Worm (Caenorhabditis elegans): ENCODE data around the gene lgc-13.

Gene lgc-13

DNA sequence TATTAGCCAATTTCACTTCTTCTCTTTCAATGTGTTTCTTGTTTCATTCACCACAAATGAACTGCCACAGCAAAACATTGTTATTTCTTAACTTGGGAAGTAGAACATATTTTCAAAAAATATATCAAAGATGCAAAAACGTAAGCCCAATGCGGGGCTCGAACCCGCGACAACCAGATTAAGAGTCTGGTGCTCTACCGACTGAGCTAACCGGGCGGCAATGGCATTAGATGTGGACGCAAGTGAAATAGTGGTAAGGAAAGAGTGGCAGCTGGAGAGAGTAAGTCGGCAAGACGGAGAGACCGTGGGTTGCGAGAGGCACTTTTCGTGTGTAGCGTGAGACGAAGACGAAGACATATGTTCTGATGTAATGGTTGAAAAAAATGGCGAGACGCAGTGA is 3.0 kb upstream of the lgc-13 start (continued):
- TF ChIP-seq dpff-1 (tag; optimal IDR thresholded peaks at IDR 0.05) (peak; percentile 6), ccch-3 (GFP tag; optimal IDR thresholded peaks at IDR 0.05) (peak; percentile 12), aptf-2 (GFP tag; conservative IDR thresholded peaks at IDR 0.05) (no peak; the same call in 1 of the 2 replicates), snpc-1.3 (tag; optimal IDR thresholded peaks at IDR 0.05; ENCODE audit: insufficient read depth) (peak; percentile 74), ekl-4 (GFP tag; IDR thresholded peaks at IDR 0.05) (peak; percentile 88), zfh-2 (GFP tag; conservative IDR thresholded peaks at IDR 0.05) (no peak), C06A6.2 (GFP tag; conservative IDR thresholded peaks at IDR 0.05) (peak; percentile 67), Y95B8A.8 (GFP tag; IDR thresholded peaks at IDR 0.05) (peak; percentile 70; the same call in 1 of the 2 replicates), nhr-80 (tag; optimal IDR thresholded peaks at IDR 0.05) (peak; percentile 59), F37B4.10 (GFP tag; IDR thresholded peaks at IDR 0.05) (0 out of 2 replicates have a peak, but pooled peaks have one; percentile 60), K11D2.4 (GFP tag; IDR thresholded peaks at IDR 0.05) (peak; percentile 88), lin-40 (tag; optimal IDR thresholded peaks at IDR 0.05) (peak; percentile 88), madf-6 (GFP tag; IDR thresholded peaks at IDR 0.05) (no peak), efl-1 (GFP tag; optimal IDR thresholded peaks at IDR 0.05) (peak; percentile 8), hmg-1.2 (GFP tag; IDR thresholded peaks at IDR 0.05) (peak; percentile 89), nfya-2 (GFP tag; IDR thresholded peaks at IDR 0.05) (no peak), lin-54 (GFP tag; optimal IDR thresholded peaks at IDR 0.05) (no peak), fkh-3 (tag; optimal IDR thresholded peaks at IDR 0.05) (peak; percentile 91), lin-35 (GFP tag; optimal IDR thresholded peaks at IDR 0.05) (peak in 1 of 3 experiments; percentile 89), xnd-1 (tag; optimal IDR thresholded peaks at IDR 0.05) (no peak), B0336.3 (GFP tag; IDR thresholded peaks at IDR 0.05) (no peak), Y53G8AR.9 (GFP tag; conservative IDR thresholded peaks at IDR 0.05) (peak; percentile 84), mel-28 (tag; optimal IDR thresholded peaks at IDR 0.05; ENCODE audit: borderline replicate concordance) (peak; percentile 80), K12H6.12 (tag; optimal IDR thresholded peaks at IDR 0.05) (peak; percentile 79), dox-1 (GFP tag; IDR thresholded peaks at IDR 0.05) (no peak; the same call in 1 of the 2 replicates), attf-6 (GFP tag; IDR thresholded peaks at IDR 0.05) (peak; percentile 60; the same call in 1 of the 2 replicates), atf-7 (tag; optimal IDR thresholded peaks at IDR 0.05) (peak; percentile 67), B0035.1 (tag; optimal IDR thresholded peaks at IDR 0.05) (peak; percentile 88), somi-1 (GFP tag; optimal IDR thresholded peaks at IDR 0.05) (peak; percentile 80), athp-1 (tag; optimal IDR thresholded peaks at IDR 0.05) (peak; percentile 32), hsf-1 (GFP tag; IDR thresholded peaks at IDR 0.05) (no peak), egrh-3 (GFP tag; IDR thresholded peaks at IDR 0.05) (no peak; the same call in 1 of the 2 replicates), Y79H2A.3 (GFP tag; conservative IDR thresholded peaks at IDR 0.05) (0 out of 2 replicates have a peak, but pooled peaks have one; percentile 33), lsl-1 (GFP tag; optimal IDR thresholded peaks at IDR 0.05) (no peak), him-1 (tag; optimal IDR thresholded peaks at IDR 0.05) (peak; percentile 97), rpc-1 (optimal IDR thresholded peaks at IDR 0.05) (peak; percentile 97), rpc-1 (tag; optimal IDR thresholded peaks at IDR 0.05) (peak; percentile 99), F33H1.4 (GFP tag; IDR thresholded peaks at IDR 0.05) (no peak), repo-1 (tag; optimal IDR thresholded peaks at IDR 0.05) (peak; percentile 82), Y53F4B.3 (GFP tag; IDR thresholded peaks at IDR 0.05) (peak; percentile 84), akir-1 (GFP tag; optimal IDR thresholded peaks at IDR 0.05) (peak; percentile 35), pha-4 (tag; optimal IDR thresholded peaks at IDR 0.05) (no peak), hrde-1 (tag; optimal IDR thresholded peaks at IDR 0.05; ENCODE audit: borderline replicate concordance) (peak; percentile 47), mcd-1 (GFP tag; IDR thresholded peaks at IDR 0.05) (peak; percentile 72), cebp-1 (GFP tag; IDR thresholded peaks at IDR 0.05) (peak; percentile 40; the same call in 1 of the 2 replicates), cebp-1 (tag; optimal IDR thresholded peaks at IDR 0.05) (no peak), nhr-120 (GFP tag; IDR thresholded peaks at IDR 0.05) (peak; percentile 94; the same call in 1 of the 2 replicates), nhr-27 (tag; optimal IDR thresholded peaks at IDR 0.05) (peak; percentile 93), ceh-40 (GFP tag; IDR thresholded peaks at IDR 0.05) (peak; percentile 79)

All from whole organism, young adult.